Worm (Caenorhabditis elegans) whole organism, mixed stage, embryonic: ENCODE measurements around the gene gst-29.
A peak's percentile ranks its signal among the peaks of the same experiment; 100 is the strongest.

Experiments used
- M03D4.4 ChIP-seq: sonication (generic microtip); optimal IDR thresholded peaks from 2 replicates; lab custom pipeline; 2017; ENCODE audit warnings: mild to moderate bottlenecking, missing genetic modification characterization, missing compliant biosample characterization
- bed-3 ChIP-seq: fragments of 200-800 bp; sonication (Bioruptor generic); optimal IDR thresholded peaks from 3 replicates; lab custom pipeline; 2018; ENCODE audit warnings: mild to moderate bottlenecking, missing genetic modification characterization, moderate library complexity, missing compliant biosample characterization
- blmp-1 ChIP-seq: fragments of 150-350 bp; optimal IDR thresholded peaks from 2 replicates; lab custom pipeline; 2014; ENCODE audit warnings: missing biosample characterization, missing genetic modification characterization
- ceh-39 ChIP-seq: fragments of 150-350 bp; optimal IDR thresholded peaks from 2 replicates; lab custom pipeline; 2014; ENCODE audit warnings: missing biosample characterization, missing genetic modification characterization
- ceh-43 ChIP-seq: fragments of 200-800 bp; sonication (Bioruptor generic); optimal IDR thresholded peaks from 2 replicates; lab custom pipeline; 2018; ENCODE audit warnings: mild to moderate bottlenecking, missing genetic modification characterization, moderate library complexity, missing compliant biosample characterization
- ceh-83 ChIP-seq: fragments of 200-800 bp; sonication (Bioruptor generic); optimal IDR thresholded peaks from 2 replicates; lab custom pipeline; 2018; ENCODE audit warnings: mild to moderate bottlenecking, missing genetic modification characterization, missing compliant biosample characterization
- ces-1 ChIP-seq: fragments of 150-350 bp; optimal IDR thresholded peaks from 2 replicates; lab custom pipeline; 2014; ENCODE audit warnings: missing biosample characterization, missing genetic modification reagents, missing genetic modification characterization
- cnd-1 ChIP-seq: fragments of 200-800 bp; sonication (Bioruptor generic); optimal IDR thresholded peaks from 2 replicates; lab custom pipeline; 2018; ENCODE audit warnings: mild to moderate bottlenecking, missing genetic modification characterization, missing compliant biosample characterization
- elt-1 ChIP-seq: sonication (generic microtip); optimal IDR thresholded peaks from 2 replicates; lab custom pipeline; 2017; ENCODE audit warnings: missing genetic modification characterization, mild to moderate bottlenecking, missing compliant biosample characterization, antibody characterized with exemption, moderate library complexity, borderline replicate concordance; ENCODE audit not compliant: insufficient read depth
- elt-3 ChIP-seq: fragments of 150-350 bp; optimal IDR thresholded peaks from 2 replicates; lab custom pipeline; 2014; ENCODE audit warnings: missing biosample characterization, missing genetic modification characterization
- flh-1 ChIP-seq: fragments of 200-800 bp; sonication (Bioruptor generic); optimal IDR thresholded peaks from 2 replicates; lab custom pipeline; 2018; ENCODE audit warnings: mild to moderate bottlenecking, missing genetic modification characterization, moderate library complexity, missing compliant biosample characterization
- ham-2 ChIP-seq: fragments of 200-800 bp; sonication (Bioruptor generic); optimal IDR thresholded peaks from 2 replicates; lab custom pipeline; 2018; ENCODE audit warnings: mild to moderate bottlenecking, missing genetic modification characterization, missing compliant biosample characterization
- hlh-1 ChIP-seq: fragments of 150-350 bp; optimal IDR thresholded peaks from 2 replicates; lab custom pipeline; 2014; ENCODE audit warnings: missing biosample characterization, missing genetic modification reagents, missing genetic modification characterization
- lin-13 ChIP-seq: fragments of 150-350 bp; optimal IDR thresholded peaks from 2 replicates; lab custom pipeline; 2014; ENCODE audit warnings: missing biosample characterization, missing genetic modification characterization
- lin-32 ChIP-seq: fragments of 200-800 bp; sonication (Bioruptor generic); optimal IDR thresholded peaks from 2 replicates; lab custom pipeline; 2018; ENCODE audit warnings: mild to moderate bottlenecking, missing genetic modification characterization, missing compliant biosample characterization
- mab-5 ChIP-seq: fragments of 150-350 bp; optimal IDR thresholded peaks from 2 replicates; lab custom pipeline; 2014; ENCODE audit warnings: missing biosample characterization, missing genetic modification characterization
- mep-1 ChIP-seq: fragments of 150-350 bp; optimal IDR thresholded peaks from 2 replicates; lab custom pipeline; 2017; ENCODE audit warnings: missing biosample characterization, missing genetic modification reagents, missing genetic modification characterization, inconsistent platforms
- mls-2 ChIP-seq: sonication (generic microtip); optimal IDR thresholded peaks from 2 replicates; lab custom pipeline; 2016; ENCODE audit warnings: mild to moderate bottlenecking, missing genetic modification characterization, moderate library complexity, missing compliant biosample characterization
- nhr-12 ChIP-seq: fragments of 150-350 bp; optimal IDR thresholded peaks from 2 replicates; lab custom pipeline; 2014; ENCODE audit warnings: missing biosample characterization, missing genetic modification characterization
- nhr-2 ChIP-seq: fragments of 150-350 bp; optimal IDR thresholded peaks from 2 replicates; lab custom pipeline; 2014; ENCODE audit warnings: missing biosample characterization, missing genetic modification characterization
- nhr-28 ChIP-seq: fragments of 150-350 bp; optimal IDR thresholded peaks from 2 replicates; lab custom pipeline; 2014; ENCODE audit warnings: missing biosample characterization, missing genetic modification characterization
- pha-4 ChIP-seq: fragments of 150-350 bp; optimal IDR thresholded peaks from 2 replicates; lab custom pipeline; 2018; ENCODE audit warnings: missing biosample characterization, missing genetic modification reagents, missing genetic modification characterization
- sem-2 ChIP-seq: fragments of 200-800 bp; sonication (Bioruptor generic); optimal IDR thresholded peaks from 2 replicates; lab custom pipeline; 2018; ENCODE audit warnings: mild to moderate bottlenecking, missing genetic modification characterization, missing compliant biosample characterization
- snpc-4 ChIP-seq: fragments of 150-350 bp; optimal IDR thresholded peaks from 2 replicates; lab custom pipeline; 2014; ENCODE audit warnings: missing biosample characterization, missing genetic modification characterization
- sptf-1 ChIP-seq: sonication (generic microtip); optimal IDR thresholded peaks from 2 replicates; lab custom pipeline; 2017; ENCODE audit warnings: mild to moderate bottlenecking, missing genetic modification characterization, moderate library complexity, missing compliant biosample characterization
- unc-120 ChIP-seq: sonication (generic microtip); optimal IDR thresholded peaks from 2 replicates; lab custom pipeline; 2017; ENCODE audit warnings: missing genetic modification characterization, missing compliant biosample characterization; ENCODE audit not compliant: poor library complexity, severe bottlenecking
- unc-39 ChIP-seq: fragments of 150-350 bp; optimal IDR thresholded peaks from 2 replicates; lab custom pipeline; 2014; ENCODE audit warnings: missing biosample characterization, missing genetic modification characterization
- unc-62 ChIP-seq: fragments of 150-350 bp; optimal IDR thresholded peaks from 2 replicates; lab custom pipeline; 2014; ENCODE audit warnings: missing biosample characterization, missing genetic modification reagents, missing genetic modification characterization
- zip-8 ChIP-seq: fragments of 150-350 bp; optimal IDR thresholded peaks from 2 replicates; lab custom pipeline; 2014; ENCODE audit warnings: missing biosample characterization, missing genetic modification characterization
- ztf-11 ChIP-seq: fragments of 150-350 bp; optimal IDR thresholded peaks from 2 replicates; lab custom pipeline; 2014; ENCODE audit warnings: missing biosample characterization, missing genetic modification characterization

Gene gst-29

ce11 chrII:15169811-15170282 lies at the start of gene gst-29:
gst-29 (minus strand) TSS chrII:15169861.
- no peak for TF ChIP-seq nhr-28 (tag; lab: Kevin White, UChicago)
- no peak for TF ChIP-seq unc-62 (GFP tag; lab: Kevin White, UChicago)
- TF ChIP-seq M03D4.4 (tag; lab: Kevin White, UChicago), result no peak
- no peak for TF ChIP-seq hlh-1 (tag; lab: Kevin White, UChicago)
- TF ChIP-seq snpc-4 (tag; lab: Kevin White, UChicago), result no peak
- no peak for TF ChIP-seq mab-5 (tag; lab: Kevin White, UChicago)
- TF ChIP-seq ztf-11 (tag; lab: Kevin White, UChicago), result no peak
- no peak for TF ChIP-seq flh-1 (GFP tag; lab: Kevin White, UChicago)
- no peak for TF ChIP-seq nhr-2 (tag; lab: Kevin White, UChicago)
- TF ChIP-seq elt-1 (tag; lab: Kevin White, UChicago), result no peak
- no peak for TF ChIP-seq ces-1 (GFP tag; lab: Kevin White, UChicago)

- TF ChIP-seq pha-4 (tag; lab: Kevin White, UChicago) (peak; percentile 67), elt-3 (tag; lab: Kevin White, UChicago) (no peak)
- TF ChIP-seq, all 35 proteins: peak for 1
Measured at ce11 chrII:15219033-15219432, 49.4 kb upstream of the gst-29 start.

ce11 chrII:15218609-15219008 lies 48.9 kb upstream of the gst-29 start:
- TF ChIP-seq unc-39 (tag; lab: Kevin White, UChicago) (no peak), zip-8 (no peak), bed-3 (no peak), elt-3 (tag; lab: Kevin White, UChicago) (no peak), flh-1 (GFP tag; lab: Kevin White, UChicago) (no peak), ceh-43 (GFP tag; lab: Kevin White, UChicago) (no peak), mab-5 (tag; lab: Kevin White, UChicago) (no peak), mls-2 (tag; lab: Kevin White, UChicago) (no peak), pha-4 (tag; lab: Kevin White, UChicago) (no peak), sptf-1 (tag; lab: Kevin White, UChicago) (no peak), ces-1 (GFP tag; lab: Kevin White, UChicago) (no peak), nhr-28 (tag; lab: Kevin White, UChicago) (no peak)

- no peak for TF ChIP-seq nhr-12
- no peak for TF ChIP-seq unc-120 (tag; lab: Kevin White, UChicago)
- peak; percentile 34 for TF ChIP-seq mls-2 (tag; lab: Kevin White, UChicago)
- TF ChIP-seq bed-3, result peak; percentile 24
- TF ChIP-seq ceh-83 (GFP tag; lab: Kevin White, UChicago), result no peak
- peak; percentile 39 for TF ChIP-seq M03D4.4 (tag; lab: Kevin White, UChicago)
- TF ChIP-seq sptf-1 (tag; lab: Kevin White, UChicago), result peak; percentile 74
- peak; percentile 66 for TF ChIP-seq elt-1 (tag; lab: Kevin White, UChicago)
- TF ChIP-seq lin-32 (GFP tag; lab: Kevin White, UChicago), result peak; percentile 23
- no peak for TF ChIP-seq hlh-1 (tag; lab: Kevin White, UChicago)
- TF ChIP-seq blmp-1 (tag; lab: Kevin White, UChicago), result peak; percentile 95
- no peak for TF ChIP-seq unc-39 (tag; lab: Kevin White, UChicago)
- TF ChIP-seq ham-2 (GFP tag; lab: Kevin White, UChicago), result peak; percentile 98
- TF ChIP-seq zip-8, result no peak
- no peak for TF ChIP-seq ceh-39 (tag; lab: Kevin White, UChicago)
- no peak for TF ChIP-seq nhr-2 (tag; lab: Kevin White, UChicago)
- no peak for TF ChIP-seq cnd-1 (tag; lab: Kevin White, UChicago)
- peak; percentile 33 for TF ChIP-seq sem-2 (GFP tag; lab: Kevin White, UChicago)
- TF ChIP-seq nhr-28 (tag; lab: Kevin White, UChicago), result no peak
- TF ChIP-seq lin-13 (tag; lab: Kevin White, UChicago), result no peak
- TF ChIP-seq mep-1 (tag; lab: Kevin White, UChicago), result no peak
Measured at ce11 chrII:15217949-15218348, 48.3 kb upstream of the gst-29 start.

DNA sequence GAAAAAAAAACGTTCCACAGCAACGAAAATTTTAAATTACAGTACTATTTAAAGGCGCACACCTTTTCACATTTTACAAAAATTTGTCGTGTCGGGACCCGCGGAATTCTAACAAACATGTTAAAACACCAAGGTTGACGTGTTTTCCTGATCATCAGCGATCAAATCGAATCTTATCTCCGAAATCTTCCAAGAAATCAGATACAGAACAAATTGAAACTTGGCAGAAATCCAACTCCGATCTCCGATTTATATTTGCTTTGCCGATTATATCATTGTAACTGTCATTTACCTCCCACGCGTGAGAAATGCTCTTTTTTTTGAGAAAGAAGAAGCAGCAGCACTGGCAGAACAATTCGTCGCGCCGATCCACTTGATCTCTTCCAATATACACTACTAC lies 44.1 kb upstream of the gst-29 start:
- TF ChIP-seq bed-3, result no peak
- peak; percentile 97 for TF ChIP-seq elt-1 (tag; lab: Kevin White, UChicago)
- TF ChIP-seq nhr-12, result no peak
